Fruit fly (Drosophila melanogaster) whole organism, prepupa: ENCODE data around the gene SNRPG.

ENCODE experiments used
- Blimp-1 ChIP-seq: fragments of 200-800 bp; sonication (Bioruptor generic); optimal IDR thresholded peaks from 3 replicates; lab custom pipeline; 2017; ENCODE audit warnings: missing biosample characterization, missing genetic modification characterization, mild to moderate bottlenecking, moderate library complexity, missing genetic modification reagents
- CG10631 ChIP-seq: fragments of 200-800 bp; sonication (Bioruptor generic); optimal IDR thresholded peaks from 2 replicates; lab custom pipeline; 2016; ENCODE audit warnings: missing biosample characterization, missing genetic modification characterization
- CG10669 ChIP-seq: fragments of 200-800 bp; sonication (Bioruptor generic); optimal IDR thresholded peaks from 3 replicates; lab custom pipeline; 2018; ENCODE audit warnings: missing biosample characterization, mild to moderate bottlenecking, missing genetic modification characterization, moderate library complexity
- CG11294 ChIP-seq: fragments of 200-800 bp; sonication (Bioruptor generic); IDR thresholded peaks from 2 replicates; pipeline ENCODE4 v1.3.6; 2022; ENCODE audit warnings: missing biosample characterization, missing genetic modification characterization
- CG11762 ChIP-seq: fragments of 200-800 bp; sonication (Bioruptor generic); optimal IDR thresholded peaks from 3 replicates; lab custom pipeline; 2016; ENCODE audit warnings: missing biosample characterization, missing genetic modification characterization; ENCODE audit not compliant: insufficient read depth
- CG11902 ChIP-seq: fragments of 200-800 bp; sonication (Bioruptor generic); optimal IDR thresholded peaks from 3 replicates; lab custom pipeline; 2016; ENCODE audit warnings: missing biosample characterization, missing genetic modification characterization
- CG15336 ChIP-seq: fragments of 200-800 bp; sonication (Bioruptor generic); IDR thresholded peaks from 2 replicates; pipeline ENCODE4 v1.3.6; 2022; ENCODE audit warnings: missing biosample characterization, missing genetic modification characterization
- CG1621 ChIP-seq: fragments of 200-800 bp; sonication (Bioruptor generic); optimal IDR thresholded peaks from 3 replicates; lab custom pipeline; 2018; ENCODE audit warnings: missing biosample characterization, mild to moderate bottlenecking, missing genetic modification characterization
- CG16779 ChIP-seq: fragments of 200-800 bp; sonication (Bioruptor generic); optimal IDR thresholded peaks from 3 replicates; lab custom pipeline; 2017; ENCODE audit warnings: missing biosample characterization, mild to moderate bottlenecking, missing genetic modification characterization
- CG3032 ChIP-seq: fragments of 200-800 bp; optimal IDR thresholded peaks from 2 replicates; lab custom pipeline; 2019; ENCODE audit warnings: missing biosample characterization, mild to moderate bottlenecking, missing genetic modification characterization, moderate library complexity
- CG32006 ChIP-seq: fragments of 200-800 bp; sonication (Bioruptor generic); optimal IDR thresholded peaks from 3 replicates; lab custom pipeline; 2017; ENCODE audit warnings: missing biosample characterization, mild to moderate bottlenecking, missing genetic modification characterization
- CG34406 ChIP-seq: fragments of 200-800 bp; sonication (Bioruptor generic); optimal IDR thresholded peaks from 3 replicates; lab custom pipeline; 2016; ENCODE audit warnings: missing biosample characterization, missing genetic modification characterization
- CG3919 ChIP-seq: fragments of 200-800 bp; sonication (Bioruptor generic); optimal IDR thresholded peaks from 3 replicates; lab custom pipeline; 2016; ENCODE audit warnings: missing biosample characterization, missing genetic modification characterization
- CG4318 ChIP-seq: fragments of 200-800 bp; sonication (Bioruptor generic); optimal IDR thresholded peaks from 3 replicates; lab custom pipeline; 2017; ENCODE audit warnings: missing biosample characterization, mild to moderate bottlenecking, missing genetic modification characterization
- CG6163 ChIP-seq: fragments of 200-800 bp; sonication (Bioruptor generic); IDR thresholded peaks from 3 replicates; pipeline ENCODE4 v1.3.6; 2022; ENCODE audit warnings: missing biosample characterization, missing genetic modification characterization
- CG6276 ChIP-seq: fragments of 200-800 bp; sonication (Bioruptor generic); optimal IDR thresholded peaks from 2 replicates; lab custom pipeline; 2017; ENCODE audit warnings: missing biosample characterization, mild to moderate bottlenecking, missing genetic modification characterization
- CG6808 ChIP-seq: fragments of 200-800 bp; sonication (Bioruptor generic); optimal IDR thresholded peaks from 3 replicates; lab custom pipeline; 2017; ENCODE audit warnings: missing biosample characterization, missing genetic modification characterization, mild to moderate bottlenecking, moderate library complexity, missing genetic modification reagents
- CG7368 ChIP-seq: fragments of 200-800 bp; sonication (Bioruptor generic); optimal IDR thresholded peaks from 3 replicates; lab custom pipeline; 2016; ENCODE audit warnings: missing biosample characterization, missing genetic modification characterization
- CG8119 ChIP-seq: fragments of 200-800 bp; sonication (Bioruptor generic); IDR thresholded peaks from 3 replicates; pipeline ENCODE4 v1.3.6; 2022; ENCODE audit warnings: missing biosample characterization, missing genetic modification characterization
- CG8319 ChIP-seq: fragments of 200-800 bp; sonication (Bioruptor generic); optimal IDR thresholded peaks from 3 replicates; lab custom pipeline; 2016; ENCODE audit warnings: missing biosample characterization, missing genetic modification characterization
- CG9139 ChIP-seq: fragments of 200-800 bp; sonication (Bioruptor generic); optimal IDR thresholded peaks from 3 replicates; lab custom pipeline; 2017; ENCODE audit warnings: missing biosample characterization, mild to moderate bottlenecking, missing genetic modification characterization
- Eip75B ChIP-seq: fragments of 200-800 bp; sonication (Bioruptor generic); optimal IDR thresholded peaks from 3 replicates; lab custom pipeline; 2016; ENCODE audit warnings: missing biosample characterization, missing genetic modification characterization
- Eip78C ChIP-seq: fragments of 200-800 bp; sonication (Bioruptor generic); peaks from one replicate; lab custom pipeline; 2016; ENCODE audit warnings: missing biosample characterization, missing genetic modification characterization
- Eip93F ChIP-seq: fragments of 200-800 bp; sonication (Bioruptor generic); optimal IDR thresholded peaks from 2 replicates; lab custom pipeline; 2016; ENCODE audit warnings: missing biosample characterization, mild to moderate bottlenecking, missing genetic modification characterization
- Ets21C ChIP-seq: fragments of 200-800 bp; sonication (Bioruptor generic); optimal IDR thresholded peaks from 3 replicates; lab custom pipeline; 2016; ENCODE audit warnings: missing biosample characterization, missing genetic modification characterization
- Ets96B ChIP-seq: fragments of 200-800 bp; optimal IDR thresholded peaks from 2 replicates; lab custom pipeline; 2019; ENCODE audit warnings: missing biosample characterization, mild to moderate bottlenecking, missing genetic modification characterization, moderate library complexity
- Hr38 ChIP-seq: sonication (Bioruptor generic); optimal IDR thresholded peaks from 2 replicates; lab custom pipeline; 2016; ENCODE audit warnings: missing biosample characterization, missing genetic modification characterization
- Hr39 ChIP-seq: fragments of 200-800 bp; sonication (Bioruptor generic); optimal IDR thresholded peaks from 2 replicates; lab custom pipeline; 2016; ENCODE audit warnings: missing biosample characterization, missing genetic modification characterization
- Hr4 ChIP-seq: fragments of 200-800 bp; sonication (Bioruptor generic); optimal IDR thresholded peaks from 3 replicates; lab custom pipeline; 2016; ENCODE audit warnings: missing biosample characterization, missing genetic modification characterization
- Lpt ChIP-seq: fragments of 200-800 bp; sonication (Bioruptor generic); optimal IDR thresholded peaks from 3 replicates; lab custom pipeline; 2016; ENCODE audit warnings: missing biosample characterization, missing genetic modification characterization
- OdsH ChIP-seq: fragments of 200-800 bp; sonication (Bioruptor generic); optimal IDR thresholded peaks from 3 replicates; lab custom pipeline; 2016; ENCODE audit warnings: missing biosample characterization, missing genetic modification characterization
- Smox ChIP-seq: fragments of 200-800 bp; sonication (Bioruptor generic); optimal IDR thresholded peaks from 3 replicates; lab custom pipeline; 2016; ENCODE audit warnings: missing biosample characterization, missing genetic modification characterization
- Sox102F ChIP-seq: fragments of 200-800 bp; sonication (Bioruptor generic); optimal IDR thresholded peaks from 2 replicates; lab custom pipeline; 2016; ENCODE audit warnings: missing biosample characterization, mild to moderate bottlenecking, missing genetic modification characterization
- Sox14 ChIP-seq: fragments of 200-800 bp; sonication (Bioruptor generic); optimal IDR thresholded peaks from 3 replicates; lab custom pipeline; 2016; ENCODE audit warnings: missing biosample characterization, missing genetic modification characterization
- Sox15 ChIP-seq: fragments of 200-800 bp; sonication (Bioruptor generic); optimal IDR thresholded peaks from 3 replicates; lab custom pipeline; 2016; ENCODE audit warnings: missing biosample characterization, missing genetic modification characterization
- achi ChIP-seq: fragments of 200-800 bp; sonication (Bioruptor generic); optimal IDR thresholded peaks from 3 replicates; lab custom pipeline; 2016; ENCODE audit warnings: missing biosample characterization, missing genetic modification characterization
- acj6 ChIP-seq: fragments of 200-800 bp; sonication (Bioruptor generic); optimal IDR thresholded peaks from 3 replicates; lab custom pipeline; 2016; ENCODE audit warnings: missing biosample characterization, missing genetic modification characterization
- cyc ChIP-seq: fragments of 200-800 bp; sonication (Bioruptor generic); optimal IDR thresholded peaks from 3 replicates; lab custom pipeline; 2016; ENCODE audit warnings: missing biosample characterization, missing genetic modification characterization
- dac ChIP-seq: fragments of 200-800 bp; sonication (Bioruptor generic); optimal IDR thresholded peaks from 2 replicates; lab custom pipeline; 2017; ENCODE audit warnings: missing biosample characterization, mild to moderate bottlenecking, missing genetic modification characterization
- dsx ChIP-seq: fragments of 200-800 bp; optimal IDR thresholded peaks from 3 replicates; lab custom pipeline; 2019; ENCODE audit warnings: missing biosample characterization, mild to moderate bottlenecking, missing genetic modification characterization, moderate library complexity; ENCODE audit not compliant: poor library complexity, severe bottlenecking
- eg ChIP-seq: fragments of 200-800 bp; sonication (Bioruptor generic); IDR thresholded peaks from 3 replicates; pipeline ENCODE4 v1.3.6; 2022; ENCODE audit warnings: missing biosample characterization, missing genetic modification characterization
- esn ChIP-seq: fragments of 200-800 bp; sonication (Bioruptor generic); optimal IDR thresholded peaks from 2 replicates; lab custom pipeline; 2016; ENCODE audit warnings: missing biosample characterization, mild to moderate bottlenecking, missing genetic modification characterization, moderate library complexity
- fd85E ChIP-seq: fragments of 200-800 bp; sonication (Bioruptor generic); optimal IDR thresholded peaks from 3 replicates; lab custom pipeline; 2016; ENCODE audit warnings: missing biosample characterization, missing genetic modification characterization
- fkh ChIP-seq: fragments of 200-800 bp; sonication (Bioruptor generic); optimal IDR thresholded peaks from 3 replicates; lab custom pipeline; 2017; ENCODE audit warnings: missing biosample characterization, mild to moderate bottlenecking, missing genetic modification characterization, moderate library complexity
- lz ChIP-seq: fragments of 200-800 bp; sonication (Bioruptor generic); optimal IDR thresholded peaks from 3 replicates; lab custom pipeline; 2016; ENCODE audit warnings: missing biosample characterization, missing genetic modification characterization
- pdm3 ChIP-seq: fragments of 200-800 bp; sonication (Bioruptor generic); optimal IDR thresholded peaks from 3 replicates; lab custom pipeline; 2016; ENCODE audit warnings: missing biosample characterization, missing genetic modification characterization
- ss ChIP-seq, 2 experiments: fragments of 200-800 bp; sonication (Bioruptor generic); optimal IDR thresholded peaks; 2 replicates in 1 of 2; 3 replicates in 1 of 2; lab custom pipeline; 2017 to 2018; ENCODE audit warnings: mild to moderate bottlenecking in 2 of 2, missing biosample characterization in 2 of 2, missing genetic modification characterization in 2 of 2, moderate library complexity in 1 of 2
- svp ChIP-seq: fragments of 200-800 bp; sonication (Bioruptor generic); peaks from one replicate; lab custom pipeline; 2016; ENCODE audit warnings: missing biosample characterization, missing genetic modification characterization
- topi ChIP-seq: fragments of 200-800 bp; sonication (Bioruptor generic); optimal IDR thresholded peaks from 3 replicates; lab custom pipeline; 2016; ENCODE audit warnings: missing biosample characterization, missing genetic modification characterization
- vri ChIP-seq: fragments of 200-800 bp; sonication (Bioruptor generic); optimal IDR thresholded peaks from 3 replicates; lab custom pipeline; 2016; ENCODE audit warnings: missing biosample characterization, mild to moderate bottlenecking, missing genetic modification characterization

Gene SNRPG

dm6 chrX:16640260-16641100 is at the start of gene SNRPG, which contains the start of gene mthl1:
Gene SNRPG, minus strand, starts transcription at chrX:16640419.
Gene mthl1, plus strand, starts transcription at chrX:16640968.
- TF ChIP-seq CG10631 (GFP tag; lab: Kevin White, UChicago) = peak; percentile 81
- peak; percentile 89 for TF ChIP-seq cyc (GFP tag; lab: Kevin White, UChicago)
- peak; percentile 82 for TF ChIP-seq Sox14 (GFP tag; lab: Kevin White, UChicago)
- peak; percentile 54 for TF ChIP-seq Ets96B (tag; lab: Kevin White, UChicago)
- TF ChIP-seq CG7368 (GFP tag; lab: Kevin White, UChicago) = peak; percentile 29
- TF ChIP-seq Blimp-1 (GFP tag; lab: Kevin White, UChicago) = peak; percentile 16
- peak; percentile 69 for TF ChIP-seq dac (GFP tag; lab: Kevin White, UChicago)
- peak; percentile 83 for TF ChIP-seq CG15336 (GFP tag; lab: Robert Waterston, UW)
- peak; percentile 73 for TF ChIP-seq CG10669 (GFP tag; lab: Kevin White, UChicago)
- peak in 1 of 2 experiments; percentile 56 for TF ChIP-seq ss (GFP tag; optimal IDR thresholded peaks at IDR 0.05; lab: Kevin White, UChicago)
- peak; percentile 63 for TF ChIP-seq CG1621 (tag; lab: Kevin White, UChicago)
- TF ChIP-seq Ets21C (GFP tag; lab: Kevin White, UChicago) = peak; percentile 79
- TF ChIP-seq Sox15 (GFP tag; lab: Kevin White, UChicago) = peak; percentile 85
- TF ChIP-seq CG6163 = peak; percentile 95
- TF ChIP-seq Smox (GFP tag; lab: Kevin White, UChicago) = peak; percentile 78
- peak; percentile 58 for TF ChIP-seq CG6276 (GFP tag; lab: Kevin White, UChicago)
- TF ChIP-seq Eip78C (GFP tag; lab: Kevin White, UChicago) = peak; percentile 89
- TF ChIP-seq lz = peak; percentile 83
- peak; percentile 75 for TF ChIP-seq acj6 (GFP tag; lab: Kevin White, UChicago)
- peak; percentile 75 for TF ChIP-seq esn (GFP tag; lab: Kevin White, UChicago)
- TF ChIP-seq achi (GFP tag; lab: Kevin White, UChicago) = peak; percentile 72
- peak; percentile 42 for TF ChIP-seq Sox102F (GFP tag; lab: Kevin White, UChicago)
- peak; percentile 52 for TF ChIP-seq CG8319 (GFP tag; lab: Kevin White, UChicago)
- TF ChIP-seq CG32006 (GFP tag; lab: Kevin White, UChicago) = peak; percentile 87
- TF ChIP-seq dsx (GFP tag; lab: Kevin White, UChicago) = peak; percentile 28
- peak; percentile 81 for TF ChIP-seq CG11902 (GFP tag; lab: Kevin White, UChicago)
- no peak for TF ChIP-seq CG9139 (GFP tag; lab: Kevin White, UChicago)
- peak; percentile 70 for TF ChIP-seq Lpt (GFP tag; lab: Kevin White, UChicago)
- peak; percentile 63 for TF ChIP-seq CG11762 (GFP tag; lab: Kevin White, UChicago)
- peak; percentile 53 for TF ChIP-seq Hr4 (GFP tag; lab: Kevin White, UChicago)
- TF ChIP-seq Hr39 = peak; percentile 90
- peak; percentile 95 for TF ChIP-seq eg
- TF ChIP-seq topi = peak; percentile 80
- peak; percentile 66 for TF ChIP-seq CG34406
- peak; percentile 70 for TF ChIP-seq Eip93F (GFP tag; lab: Kevin White, UChicago)
- TF ChIP-seq Eip75B (GFP tag; lab: Kevin White, UChicago) = peak; percentile 80
- TF ChIP-seq CG3032 = peak; percentile 73
- TF ChIP-seq vri (GFP tag; lab: Kevin White, UChicago) = peak; percentile 20
- TF ChIP-seq OdsH (GFP tag; lab: Kevin White, UChicago) = peak; percentile 80
- TF ChIP-seq CG3919 = peak; percentile 85
- no peak for TF ChIP-seq Hr38 (GFP tag; lab: Kevin White, UChicago)
- peak; percentile 91 for TF ChIP-seq CG11294 (GFP tag; lab: Robert Waterston, UW)
- peak; percentile 94 for TF ChIP-seq svp
- no peak for TF ChIP-seq fd85E
- peak; percentile 36 for TF ChIP-seq CG6808 (GFP tag; lab: Kevin White, UChicago)
- TF ChIP-seq CG4318 (GFP tag; lab: Kevin White, UChicago) = peak; percentile 78
- TF ChIP-seq fkh (GFP tag; lab: Kevin White, UChicago) = no peak
- no peak for TF ChIP-seq CG16779 (tag; lab: Kevin White, UChicago)
- peak; percentile 81 for TF ChIP-seq CG8119
- peak; percentile 87 for TF ChIP-seq pdm3 (GFP tag; lab: Kevin White, UChicago)
